Worm (Caenorhabditis elegans): ENCODE data around the gene Y26E6A.2.

Y26E6A.2 gene

ce11 chrX:13950620-13951152 is 36.5 kb upstream of the Y26E6A.2 start (continued):
- TF ChIP-seq ceh-82 (tag; optimal IDR thresholded peaks at IDR 0.05) = no peak
- peak; percentile 57 for TF ChIP-seq hmg-1.1 (GFP tag; IDR thresholded peaks at IDR 0.05)
- TF ChIP-seq lin-38 (GFP tag; IDR thresholded peaks at IDR 0.05) = 0 out of 2 replicates have a peak, but pooled peaks have one; percentile 21
- TF ChIP-seq nhr-25 (tag; optimal IDR thresholded peaks at IDR 0.05; ENCODE audit: borderline replicate concordance, insufficient read depth) = peak; percentile 50
- TF ChIP-seq egl-27 (tag; optimal IDR thresholded peaks at IDR 0.05) = no peak
- TF ChIP-seq lsy-2 (tag; optimal IDR thresholded peaks at IDR 0.05) = peak in 1 of 2 experiments; percentile 21
- TF ChIP-seq madf-9 (GFP tag; conservative IDR thresholded peaks at IDR 0.05) = no peak
- no peak for TF ChIP-seq tag-97 (GFP tag; IDR thresholded peaks at IDR 0.05)
- TF ChIP-seq Y105C5A.15 (GFP tag; IDR thresholded peaks at IDR 0.05) = no peak
- TF ChIP-seq lim-7 (GFP tag; IDR thresholded peaks at IDR 0.05) = no peak
- TF ChIP-seq mdt-29 (GFP tag; IDR thresholded peaks at IDR 0.05) = no peak
- no peak for TF ChIP-seq ceh-32 (tag; optimal IDR thresholded peaks at IDR 0.05; ENCODE audit: poor library complexity)
- TF ChIP-seq daf-19 (GFP tag; conservative IDR thresholded peaks at IDR 0.05) = no peak
- TF ChIP-seq nhr-102 (tag; optimal IDR thresholded peaks at IDR 0.05) = peak; percentile 41
- no peak for TF ChIP-seq saeg-2 (GFP tag; IDR thresholded peaks at IDR 0.05)
- peak; percentile 81 for TF ChIP-seq hlh-11 (tag; optimal IDR thresholded peaks at IDR 0.05)
- TF ChIP-seq ces-1 (GFP tag; optimal IDR thresholded peaks at IDR 0.05) = no peak
- TF ChIP-seq spr-1 (tag; optimal IDR thresholded peaks at IDR 0.05) = peak; percentile 23
- TF ChIP-seq daf-8 (GFP tag; IDR thresholded peaks at IDR 0.05) = no peak
- TF ChIP-seq nhr-41 (GFP tag; IDR thresholded peaks at IDR 0.05) = no peak
- TF ChIP-seq mdl-1 (tag; optimal IDR thresholded peaks at IDR 0.05) = peak in 1 of 2 experiments; percentile 36
- no peak for TF ChIP-seq fos-1 (tag; optimal IDR thresholded peaks at IDR 0.05)
- TF ChIP-seq jun-1 (tag; optimal IDR thresholded peaks at IDR 0.05) = peak; percentile 55
- TF ChIP-seq tra-1 (GFP tag; IDR thresholded peaks at IDR 0.05) = no peak
- TF ChIP-seq daf-16 (GFP tag; optimal IDR thresholded peaks at IDR 0.05) = no peak
- TF ChIP-seq daf-16 (tag; optimal IDR thresholded peaks at IDR 0.05) = peak; percentile 39
- no peak for TF ChIP-seq nhr-48 (tag; optimal IDR thresholded peaks at IDR 0.05)
- TF ChIP-seq T20F7.1 (GFP tag; optimal IDR thresholded peaks at IDR 0.05) = no peak
- no peak for TF ChIP-seq zip-2 (tag; optimal IDR thresholded peaks at IDR 0.05)
- peak; percentile 33 for TF ChIP-seq rbr-2 (tag; optimal IDR thresholded peaks at IDR 0.05)
- TF ChIP-seq arid-1 (GFP tag; conservative IDR thresholded peaks at IDR 0.05) = no peak
- TF ChIP-seq duxl-1 (tag; optimal IDR thresholded peaks at IDR 0.05; ENCODE audit: poor library complexity) = no peak
- TF ChIP-seq mes-2 (tag; optimal IDR thresholded peaks at IDR 0.05; ENCODE audit: poor library complexity, severe bottlenecking) = peak; percentile 50
- TF ChIP-seq dpl-1 (GFP tag; optimal IDR thresholded peaks at IDR 0.05) = no peak
- TF ChIP-seq fkh-10 (GFP tag; optimal IDR thresholded peaks at IDR 0.05) = no peak
- TF ChIP-seq nhr-42 (GFP tag; IDR thresholded peaks at IDR 0.05) = no peak
- peak; percentile 51 for TF ChIP-seq ceh-28 (tag; optimal IDR thresholded peaks at IDR 0.05)
- TF ChIP-seq sdz-12 (GFP tag; optimal IDR thresholded peaks at IDR 0.05) = no peak
- TF ChIP-seq zfp-2 (tag; optimal IDR thresholded peaks at IDR 0.05) = no peak
- TF ChIP-seq ztf-11 (tag; optimal IDR thresholded peaks at IDR 0.05) = no peak
- TF ChIP-seq dmd-6 (GFP tag; IDR thresholded peaks at IDR 0.05) = peak; percentile 60
- TF ChIP-seq nhr-10 (tag; optimal IDR thresholded peaks at IDR 0.05) = peak; percentile 14
- TF ChIP-seq nhr-11 (tag; optimal IDR thresholded peaks at IDR 0.05) = no peak
- TF ChIP-seq F49E8.2 (tag; optimal IDR thresholded peaks at IDR 0.05; ENCODE audit: borderline replicate concordance) = no peak
- TF ChIP-seq hlh-30 (tag; optimal IDR thresholded peaks at IDR 0.05; ENCODE audit: insufficient read depth) = peak; percentile 50
- no peak for TF ChIP-seq dmd-8 (GFP tag; IDR thresholded peaks at IDR 0.05)
- peak; percentile 56 for TF ChIP-seq nhr-28 (tag; optimal IDR thresholded peaks at IDR 0.05)
- TF ChIP-seq madf-5 (GFP tag; IDR thresholded peaks at IDR 0.05) = no peak
- TF ChIP-seq mxl-3 (GFP tag; optimal IDR thresholded peaks at IDR 0.05) = peak; percentile 61
- TF ChIP-seq R02D3.7 (tag; optimal IDR thresholded peaks at IDR 0.05) = no peak
